Worm (Caenorhabditis elegans): Measurements from ENCODE around the gene asm-2.

ce11 chrX:11307056-11307455, 17.0 kb downstream of the asm-2 start, which contains the start of gene vhl-1:
- TF ChIP-seq ref-1 (GFP tag; conservative IDR thresholded peaks at IDR 0.05) (no peak), cog-1 (tag; optimal IDR thresholded peaks at IDR 0.05) (no peak), med-1 (GFP tag; optimal IDR thresholded peaks at IDR 0.05; ENCODE audit: insufficient read depth) (no peak), T22C8.4 (GFP tag; IDR thresholded peaks at IDR 0.05) (no peak), klf-2 (GFP tag; conservative IDR thresholded peaks at IDR 0.05) (no peak)

All from whole organism, midembryonic.